Fruit fly (Drosophila melanogaster) whole organism, prepupa: ENCODE results near the gene Cyp4d20.
A peak's percentile ranks its signal among the peaks of the same experiment; 100 is the strongest.

Experiments
- CG10631 ChIP-seq: fragments of 200-800 bp; sonication (Bioruptor generic); optimal IDR thresholded peaks from 2 replicates; lab custom pipeline; 2016; ENCODE audit warnings: missing biosample characterization, missing genetic modification characterization
- CG10669 ChIP-seq: fragments of 200-800 bp; sonication (Bioruptor generic); optimal IDR thresholded peaks from 3 replicates; lab custom pipeline; 2018; ENCODE audit warnings: missing biosample characterization, mild to moderate bottlenecking, missing genetic modification characterization, moderate library complexity
- CG11294 ChIP-seq: fragments of 200-800 bp; sonication (Bioruptor generic); IDR thresholded peaks from 2 replicates; pipeline ENCODE4 v1.3.6; 2022; ENCODE audit warnings: missing biosample characterization, missing genetic modification characterization
- CG16779 ChIP-seq: fragments of 200-800 bp; sonication (Bioruptor generic); optimal IDR thresholded peaks from 3 replicates; lab custom pipeline; 2017; ENCODE audit warnings: missing biosample characterization, mild to moderate bottlenecking, missing genetic modification characterization
- CG3919 ChIP-seq: fragments of 200-800 bp; sonication (Bioruptor generic); optimal IDR thresholded peaks from 3 replicates; lab custom pipeline; 2016; ENCODE audit warnings: missing biosample characterization, missing genetic modification characterization
- CG4318 ChIP-seq: fragments of 200-800 bp; sonication (Bioruptor generic); optimal IDR thresholded peaks from 3 replicates; lab custom pipeline; 2017; ENCODE audit warnings: missing biosample characterization, mild to moderate bottlenecking, missing genetic modification characterization
- CG6792 ChIP-seq: fragments of 200-800 bp; sonication (Bioruptor generic); optimal IDR thresholded peaks from 3 replicates; lab custom pipeline; 2016; ENCODE audit warnings: missing biosample characterization, missing genetic modification characterization
- CG6808 ChIP-seq: fragments of 200-800 bp; sonication (Bioruptor generic); optimal IDR thresholded peaks from 3 replicates; lab custom pipeline; 2017; ENCODE audit warnings: missing biosample characterization, missing genetic modification characterization, mild to moderate bottlenecking, moderate library complexity, missing genetic modification reagents
- CG8119 ChIP-seq: fragments of 200-800 bp; sonication (Bioruptor generic); IDR thresholded peaks from 3 replicates; pipeline ENCODE4 v1.3.6; 2022; ENCODE audit warnings: missing biosample characterization, missing genetic modification characterization
- CG9139 ChIP-seq: fragments of 200-800 bp; sonication (Bioruptor generic); optimal IDR thresholded peaks from 3 replicates; lab custom pipeline; 2017; ENCODE audit warnings: missing biosample characterization, mild to moderate bottlenecking, missing genetic modification characterization
- Eip78C ChIP-seq: fragments of 200-800 bp; sonication (Bioruptor generic); peaks from one replicate; lab custom pipeline; 2016; ENCODE audit warnings: missing biosample characterization, missing genetic modification characterization
- Eip93F ChIP-seq: fragments of 200-800 bp; sonication (Bioruptor generic); optimal IDR thresholded peaks from 2 replicates; lab custom pipeline; 2016; ENCODE audit warnings: missing biosample characterization, mild to moderate bottlenecking, missing genetic modification characterization
- Gug ChIP-seq: fragments of 200-800 bp; sonication (Bioruptor generic); IDR thresholded peaks from 2 replicates; pipeline ENCODE4 v1.3.6; 2022; ENCODE audit warnings: missing biosample characterization, missing genetic modification characterization
- Hr39 ChIP-seq: fragments of 200-800 bp; sonication (Bioruptor generic); optimal IDR thresholded peaks from 2 replicates; lab custom pipeline; 2016; ENCODE audit warnings: missing biosample characterization, missing genetic modification characterization
- Hr4 ChIP-seq: fragments of 200-800 bp; sonication (Bioruptor generic); optimal IDR thresholded peaks from 3 replicates; lab custom pipeline; 2016; ENCODE audit warnings: missing biosample characterization, missing genetic modification characterization
- Lpt ChIP-seq: fragments of 200-800 bp; sonication (Bioruptor generic); optimal IDR thresholded peaks from 3 replicates; lab custom pipeline; 2016; ENCODE audit warnings: missing biosample characterization, missing genetic modification characterization
- OdsH ChIP-seq: fragments of 200-800 bp; sonication (Bioruptor generic); optimal IDR thresholded peaks from 3 replicates; lab custom pipeline; 2016; ENCODE audit warnings: missing biosample characterization, missing genetic modification characterization
- Smox ChIP-seq: fragments of 200-800 bp; sonication (Bioruptor generic); optimal IDR thresholded peaks from 3 replicates; lab custom pipeline; 2016; ENCODE audit warnings: missing biosample characterization, missing genetic modification characterization
- achi ChIP-seq: fragments of 200-800 bp; sonication (Bioruptor generic); optimal IDR thresholded peaks from 3 replicates; lab custom pipeline; 2016; ENCODE audit warnings: missing biosample characterization, missing genetic modification characterization
- esn ChIP-seq: fragments of 200-800 bp; sonication (Bioruptor generic); optimal IDR thresholded peaks from 2 replicates; lab custom pipeline; 2016; ENCODE audit warnings: missing biosample characterization, mild to moderate bottlenecking, missing genetic modification characterization, moderate library complexity
- ss ChIP-seq, 2 experiments: fragments of 200-800 bp; sonication (Bioruptor generic); optimal IDR thresholded peaks; 2 replicates in 1 of 2; 3 replicates in 1 of 2; lab custom pipeline; 2017 to 2018; ENCODE audit warnings: mild to moderate bottlenecking in 2 of 2, missing biosample characterization in 2 of 2, missing genetic modification characterization in 2 of 2, moderate library complexity in 1 of 2
- svp ChIP-seq: fragments of 200-800 bp; sonication (Bioruptor generic); peaks from one replicate; lab custom pipeline; 2016; ENCODE audit warnings: missing biosample characterization, missing genetic modification characterization
- topi ChIP-seq: fragments of 200-800 bp; sonication (Bioruptor generic); optimal IDR thresholded peaks from 3 replicates; lab custom pipeline; 2016; ENCODE audit warnings: missing biosample characterization, missing genetic modification characterization

The Cyp4d20 gene

dm6 chr3L:2426407-2426951, 51.8 kb downstream of the Cyp4d20 start (continued):
- TF ChIP-seq CG16779 (tag; lab: Kevin White, UChicago) (no peak), CG10631 (GFP tag; lab: Kevin White, UChicago) (peak; percentile 7), Gug (peak; percentile 36; the same call in 1 of the 2 replicates), CG3919 (peak; percentile 46), CG9139 (GFP tag; lab: Kevin White, UChicago) (peak; percentile 66), Hr39 (no peak), ss (GFP tag; optimal IDR thresholded peaks at IDR 0.05; lab: Kevin White, UChicago) (peak; percentile 26 to 56), CG4318 (no peak), svp (GFP tag; lab: Kevin White, UChicago) (peak; percentile 7), CG8119 (GFP tag; lab: Robert Waterston, UW) (no peak), esn (GFP tag; lab: Kevin White, UChicago) (no peak), Lpt (GFP tag; lab: Kevin White, UChicago) (no peak), topi (GFP tag; lab: Kevin White, UChicago) (no peak), CG11294 (GFP tag; lab: Robert Waterston, UW) (no peak), Eip78C (GFP tag; lab: Kevin White, UChicago) (peak; percentile 68), Eip93F (GFP tag; lab: Kevin White, UChicago) (no peak), OdsH (GFP tag; lab: Kevin White, UChicago) (no peak), Smox (GFP tag; lab: Kevin White, UChicago) (no peak), CG6808 (peak; percentile 55), CG6792 (peak; percentile 20), Hr4 (GFP tag; lab: Kevin White, UChicago) (no peak), CG10669 (GFP tag; lab: Kevin White, UChicago) (peak; percentile 39), achi (GFP tag; lab: Kevin White, UChicago) (no peak)
